Worm (Caenorhabditis elegans) whole organism, early embryonic: Measurements from ENCODE around the gene C06G3.8.

ENCODE experiments used
- tbx-11 ChIP-seq: fragments of 200-800 bp; sonication (Bioruptor generic); IDR thresholded peaks from 2 replicates; pipeline ENCODE4 v1.3.6; 2022; ENCODE audit warnings: missing genetic modification characterization, missing compliant biosample characterization
- tbx-37 ChIP-seq: fragments of 200-800 bp; sonication (Bioruptor generic); conservative IDR thresholded peaks from 2 replicates; pipeline ENCODE4 v1.3.6; 2022; ENCODE audit warnings: missing genetic modification reagents, missing genetic modification characterization, missing compliant biosample characterization

- TF ChIP-seq tbx-11 (GFP tag; lab: Robert Waterston, UW) (no peak), tbx-37 (no peak)
Measured at ce11 chrIV:7022227-7022626, 10.1 kb downstream of the C06G3.8 start.
